Comparison of ENCODE assay signal across 5 fruit fly cellular contexts in the genomic region with DNA sequence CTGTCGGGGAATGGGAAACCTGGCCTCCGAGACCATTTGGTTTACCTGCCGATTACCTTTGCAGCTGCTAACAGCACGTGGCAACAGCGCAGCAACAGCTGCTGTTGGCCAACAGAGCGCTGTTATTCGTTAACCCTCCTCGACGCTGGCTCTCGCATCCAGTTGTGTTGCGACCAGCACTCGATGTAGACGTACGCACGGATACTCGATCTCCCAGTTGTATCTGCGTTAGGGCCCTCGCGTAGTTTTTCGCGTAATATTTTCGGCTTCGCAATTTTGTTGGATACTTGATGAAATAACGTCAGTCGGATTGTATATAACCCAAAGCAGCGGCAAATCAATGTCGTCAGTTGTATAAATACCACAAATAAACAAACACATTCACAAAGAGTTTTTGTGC.
TF ChIP-seq lines count a peak whose summit lies in the region.

No protein-coding gene starts in this region.

- no peak for TF ChIP-seq CTCF in whole organism, embryonic (GFP tag; optimal IDR thresholded peaks at IDR 0.05; lab: Kevin White, UChicago)

TF ChIP-seq in whole organism, adult, 20 proteins besides CTCF, POLR2A, EP300 and RAD21:
- TF ChIP-seq Mnt (GFP tag; optimal IDR thresholded peaks at IDR 0.05; lab: Kevin White, UChicago) = peak; percentile 20
- no peak for TF ChIP-seq Crg-1 (GFP tag; optimal IDR thresholded peaks at IDR 0.05; lab: Kevin White, UChicago)
- TF ChIP-seq CG1620 (GFP tag; optimal IDR thresholded peaks at IDR 0.05; lab: Kevin White, UChicago) = no peak
- TF ChIP-seq CG14711 (tag; optimal IDR thresholded peaks at IDR 0.05; lab: Kevin White, UChicago) = peak; percentile 15
- peak; percentile 36 for TF ChIP-seq bab1 (GFP tag; optimal IDR thresholded peaks at IDR 0.05; lab: Kevin White, UChicago)
- no peak for TF ChIP-seq CG33017 (tag; optimal IDR thresholded peaks at IDR 0.05; lab: Kevin White, UChicago)
- no peak for TF ChIP-seq cnc (optimal IDR thresholded peaks at IDR 0.05; lab: Kevin White, UChicago)
- no peak for TF ChIP-seq pad (GFP tag; optimal IDR thresholded peaks at IDR 0.05; lab: Kevin White, UChicago)
- TF ChIP-seq cic (GFP tag; optimal IDR thresholded peaks at IDR 0.05; lab: Kevin White, UChicago) = peak; percentile 20
- peak; percentile 85 for TF ChIP-seq kay (GFP tag; lab: Kevin White, UChicago; ENCODE audit: borderline replicate concordance)
- peak; percentile 17 for TF ChIP-seq CG7101 (tag; optimal IDR thresholded peaks at IDR 0.05; lab: Kevin White, UChicago)
- TF ChIP-seq CG11617 (GFP tag; optimal IDR thresholded peaks at IDR 0.05; lab: Kevin White, UChicago) = no peak
- TF ChIP-seq CG5204 (GFP tag; optimal IDR thresholded peaks at IDR 0.05; lab: Kevin White, UChicago) = no peak
- no peak for TF ChIP-seq toe (GFP tag; optimal IDR thresholded peaks at IDR 0.05; lab: Kevin White, UChicago)
- TF ChIP-seq Hr96 (GFP tag; optimal IDR thresholded peaks at IDR 0.05; lab: Kevin White, UChicago) = no peak
- TF ChIP-seq Clk (GFP tag; optimal IDR thresholded peaks at IDR 0.05; lab: Kevin White, UChicago) = no peak
- TF ChIP-seq ovo (GFP tag; optimal IDR thresholded peaks at IDR 0.05; lab: Kevin White, UChicago) = no peak
- TF ChIP-seq CG7045 (GFP tag; optimal IDR thresholded peaks at IDR 0.05; lab: Kevin White, UChicago) = no peak

TF ChIP-seq in whole organism, embryonic, 481 proteins besides CTCF, POLR2A, EP300 and RAD21 (continues in another document):
- peak; percentile 29 for TF ChIP-seq zfh2 (GFP tag; optimal IDR thresholded peaks at IDR 0.05; lab: Kevin White, UChicago)
- TF ChIP-seq chm (GFP tag; IDR thresholded peaks at IDR 0.05; lab: Robert Waterston, UW) = peak; percentile 90
- peak; percentile 44; the same call in 1 of the 3 replicates for TF ChIP-seq zfh1 (GFP tag; IDR thresholded peaks at IDR 0.05; lab: Robert Waterston, UW)
- peak; percentile 30 for TF ChIP-seq nom (GFP tag; optimal IDR thresholded peaks at IDR 0.05; lab: Kevin White, UChicago)
- TF ChIP-seq amos (GFP tag; IDR thresholded peaks at IDR 0.05; lab: Robert Waterston, UW; ENCODE audit: partially characterized antibody) = peak; percentile 66; the same call in 1 of the 2 replicates
- TF ChIP-seq wdn (GFP tag; IDR thresholded peaks at IDR 0.05; lab: Robert Waterston, UW) = peak; percentile 32; the same call in 1 of the 2 replicates
- peak; percentile 40; the same call in 1 of the 2 replicates for TF ChIP-seq CG17328 (GFP tag; IDR thresholded peaks at IDR 0.05; lab: Robert Waterston, UW)
- TF ChIP-seq CG6654 (GFP tag; optimal IDR thresholded peaks at IDR 0.05; lab: Kevin White, UChicago) = no peak
- TF ChIP-seq unpg (GFP tag; optimal IDR thresholded peaks at IDR 0.05; lab: Kevin White, UChicago) = no peak
- TF ChIP-seq wek (GFP tag; optimal IDR thresholded peaks at IDR 0.05; lab: Kevin White, UChicago) = peak; percentile 34
- peak; percentile 74 for TF ChIP-seq gro (GFP tag; optimal IDR thresholded peaks at IDR 0.05; lab: Kevin White, UChicago)
- TF ChIP-seq ATbp (GFP tag; optimal IDR thresholded peaks at IDR 0.05; lab: Kevin White, UChicago) = no peak
- TF ChIP-seq CG17359 (tag; optimal IDR thresholded peaks at IDR 0.05; lab: Kevin White, UChicago) = peak; percentile 20
- TF ChIP-seq oc (tag; optimal IDR thresholded peaks at IDR 0.05; lab: Kevin White, UChicago) = peak; percentile 46
- TF ChIP-seq disco-r (GFP tag; optimal IDR thresholded peaks at IDR 0.05; lab: Kevin White, UChicago) = no peak
- TF ChIP-seq CG1233 (GFP tag; optimal IDR thresholded peaks at IDR 0.05; lab: Kevin White, UChicago) = no peak
- peak; percentile 55 for TF ChIP-seq scrt (GFP tag; optimal IDR thresholded peaks at IDR 0.05; lab: Kevin White, UChicago)

TF ChIP-seq in whole organism, prepupa, 60 proteins besides CTCF, POLR2A, EP300 and RAD21 (continues in another document):
- TF ChIP-seq Sox14 (GFP tag; optimal IDR thresholded peaks at IDR 0.05; lab: Kevin White, UChicago) = no peak
- peak; percentile 18 for TF ChIP-seq CG7368 (GFP tag; optimal IDR thresholded peaks at IDR 0.05; lab: Kevin White, UChicago)
- no peak for TF ChIP-seq Hr39 (GFP tag; optimal IDR thresholded peaks at IDR 0.05; lab: Kevin White, UChicago)
- TF ChIP-seq Hr4 (GFP tag; optimal IDR thresholded peaks at IDR 0.05; lab: Kevin White, UChicago) = no peak
- TF ChIP-seq CG15336 (GFP tag; IDR thresholded peaks at IDR 0.05; lab: Robert Waterston, UW) = no peak
- no peak for TF ChIP-seq CG31627 (GFP tag; optimal IDR thresholded peaks at IDR 0.05; lab: Kevin White, UChicago)
- no peak for TF ChIP-seq CG1621 (tag; optimal IDR thresholded peaks at IDR 0.05; lab: Kevin White, UChicago)
- no peak for TF ChIP-seq cyc (GFP tag; optimal IDR thresholded peaks at IDR 0.05; lab: Kevin White, UChicago)
- TF ChIP-seq vri (GFP tag; optimal IDR thresholded peaks at IDR 0.05; lab: Kevin White, UChicago) = peak; percentile 71
- no peak for TF ChIP-seq pdm3 (GFP tag; optimal IDR thresholded peaks at IDR 0.05; lab: Kevin White, UChicago)
- no peak for TF ChIP-seq acj6 (GFP tag; optimal IDR thresholded peaks at IDR 0.05; lab: Kevin White, UChicago)
- peak; percentile 44 for TF ChIP-seq svp (GFP tag; lab: Kevin White, UChicago)
- TF ChIP-seq CG6163 (GFP tag; IDR thresholded peaks at IDR 0.05; lab: Robert Waterston, UW) = peak; percentile 41; the same call in 2 of the 3 replicates
- TF ChIP-seq net (GFP tag; optimal IDR thresholded peaks at IDR 0.05; lab: Kevin White, UChicago) = peak; percentile 7
- TF ChIP-seq Met (GFP tag; optimal IDR thresholded peaks at IDR 0.05; lab: Kevin White, UChicago) = no peak
- TF ChIP-seq CG10631 (GFP tag; optimal IDR thresholded peaks at IDR 0.05; lab: Kevin White, UChicago) = no peak
- no peak for TF ChIP-seq CG6792 (GFP tag; optimal IDR thresholded peaks at IDR 0.05; lab: Kevin White, UChicago)
- TF ChIP-seq dsx (GFP tag; optimal IDR thresholded peaks at IDR 0.05; lab: Kevin White, UChicago; ENCODE audit: poor library complexity, severe bottlenecking) = peak; percentile 39
- TF ChIP-seq topi (GFP tag; optimal IDR thresholded peaks at IDR 0.05; lab: Kevin White, UChicago) = no peak

TF ChIP-seq in whole organism, pupa, 21 proteins besides CTCF, POLR2A, EP300 and RAD21:
- TF ChIP-seq CG17806 (tag; optimal IDR thresholded peaks at IDR 0.05; lab: Kevin White, UChicago) (no peak), fd96Ca (GFP tag; IDR thresholded peaks at IDR 0.05; lab: Robert Waterston, UW) (peak; percentile 13; the same call in 1 of the 3 replicates), CG34367 (tag; optimal IDR thresholded peaks at IDR 0.05; lab: Kevin White, UChicago) (no peak), Snoo (tag; optimal IDR thresholded peaks at IDR 0.05; lab: Kevin White, UChicago) (peak; percentile 0), D1 (tag; optimal IDR thresholded peaks at IDR 0.05; lab: Kevin White, UChicago) (peak; percentile 15), CG12605 (GFP tag; IDR thresholded peaks at IDR 0.05; lab: Robert Waterston, UW) (no peak; the same call in 1 of the 2 replicates), Ets98B (GFP tag; IDR thresholded peaks at IDR 0.05; lab: Robert Waterston, UW) (peak; percentile 52), CG4496 (GFP tag; IDR thresholded peaks at IDR 0.05; lab: Robert Waterston, UW) (peak; percentile 72), gl (tag; optimal IDR thresholded peaks at IDR 0.05; lab: Kevin White, UChicago) (no peak), EcR (GFP tag; optimal IDR thresholded peaks at IDR 0.05; lab: Kevin White, UChicago) (peak; percentile 25)

TF ChIP-seq in whole organism, wandering third instar larva, 38 proteins besides CTCF, POLR2A, EP300 and RAD21 (continues in another document):
- no peak for TF ChIP-seq Vsx2 (GFP tag; optimal IDR thresholded peaks at IDR 0.05; lab: Kevin White, UChicago; ENCODE audit: partially characterized antibody)
- peak; percentile 80 for TF ChIP-seq Hr83 (GFP tag; optimal IDR thresholded peaks at IDR 0.05; lab: Kevin White, UChicago; ENCODE audit: poor library complexity, severe bottlenecking)
- no peak for TF ChIP-seq Hr78 (GFP tag; optimal IDR thresholded peaks at IDR 0.05; lab: Kevin White, UChicago)
- TF ChIP-seq CrebA (GFP tag; optimal IDR thresholded peaks at IDR 0.05; lab: Kevin White, UChicago; ENCODE audit: borderline replicate concordance) = no peak
- peak; percentile 14 for TF ChIP-seq br (GFP tag; optimal IDR thresholded peaks at IDR 0.05; lab: Kevin White, UChicago)
- TF ChIP-seq psq (GFP tag; optimal IDR thresholded peaks at IDR 0.05; lab: Kevin White, UChicago) = no peak
- no peak for TF ChIP-seq Abd-B (GFP tag; optimal IDR thresholded peaks at IDR 0.05; lab: Kevin White, UChicago)
- TF ChIP-seq rgr (GFP tag; optimal IDR thresholded peaks at IDR 0.05; lab: Kevin White, UChicago) = peak; percentile 3
- no peak for TF ChIP-seq Mio (GFP tag; optimal IDR thresholded peaks at IDR 0.05; lab: Kevin White, UChicago)
- no peak for TF ChIP-seq Sp1 (GFP tag; optimal IDR thresholded peaks at IDR 0.05; lab: Kevin White, UChicago)
- peak; percentile 62 for TF ChIP-seq h (GFP tag; optimal IDR thresholded peaks at IDR 0.05; lab: Kevin White, UChicago)
- no peak for TF ChIP-seq pan (optimal IDR thresholded peaks at IDR 0.05; lab: Kevin White, UChicago)
- no peak for TF ChIP-seq foxo (GFP tag; optimal IDR thresholded peaks at IDR 0.05; lab: Kevin White, UChicago)
- no peak for TF ChIP-seq Rel (GFP tag; optimal IDR thresholded peaks at IDR 0.05; lab: Kevin White, UChicago)
- TF ChIP-seq Rel (tag; optimal IDR thresholded peaks at IDR 0.05; lab: Kevin White, UChicago) = peak; percentile 19
- no peak for TF ChIP-seq jim (GFP tag; optimal IDR thresholded peaks at IDR 0.05; lab: Kevin White, UChicago)
- no peak for TF ChIP-seq GATAd (GFP tag; optimal IDR thresholded peaks at IDR 0.05; lab: Kevin White, UChicago)
- TF ChIP-seq dl (GFP tag; optimal IDR thresholded peaks at IDR 0.05; lab: Kevin White, UChicago; ENCODE audit: insufficient read depth in 1 of 2, partially characterized antibody in 2 of 2) = no peak
- TF ChIP-seq Dfd (GFP tag; optimal IDR thresholded peaks at IDR 0.05; lab: Kevin White, UChicago) = no peak
- TF ChIP-seq N (GFP tag; optimal IDR thresholded peaks at IDR 0.05; lab: Kevin White, UChicago) = no peak
- TF ChIP-seq tai (GFP tag; optimal IDR thresholded peaks at IDR 0.05; lab: Kevin White, UChicago) = peak; percentile 22
- TF ChIP-seq Jra (GFP tag; optimal IDR thresholded peaks at IDR 0.05; lab: Kevin White, UChicago) = no peak
- TF ChIP-seq HLH106 (tag; optimal IDR thresholded peaks at IDR 0.05; lab: Kevin White, UChicago) = no peak
- TF ChIP-seq CG9705 (GFP tag; optimal IDR thresholded peaks at IDR 0.05; lab: Kevin White, UChicago) = no peak
- peak; percentile 34 for TF ChIP-seq Dif (GFP tag; optimal IDR thresholded peaks at IDR 0.05; lab: Kevin White, UChicago; ENCODE audit: partially characterized antibody)
- no peak for TF ChIP-seq brk (GFP tag; optimal IDR thresholded peaks at IDR 0.05; lab: Kevin White, UChicago)
- TF ChIP-seq dmrt93B (GFP tag; optimal IDR thresholded peaks at IDR 0.05; lab: Kevin White, UChicago) = no peak
- TF ChIP-seq sage (GFP tag; optimal IDR thresholded peaks at IDR 0.05; lab: Kevin White, UChicago) = no peak
- no peak for TF ChIP-seq CG32264 (GFP tag; optimal IDR thresholded peaks at IDR 0.05; lab: Kevin White, UChicago)
- TF ChIP-seq sv (GFP tag; optimal IDR thresholded peaks at IDR 0.05; lab: Kevin White, UChicago) = no peak
